Worm (Caenorhabditis elegans): ENCODE results near the gene F36H12.10.

F36H12.10 gene

DNA sequence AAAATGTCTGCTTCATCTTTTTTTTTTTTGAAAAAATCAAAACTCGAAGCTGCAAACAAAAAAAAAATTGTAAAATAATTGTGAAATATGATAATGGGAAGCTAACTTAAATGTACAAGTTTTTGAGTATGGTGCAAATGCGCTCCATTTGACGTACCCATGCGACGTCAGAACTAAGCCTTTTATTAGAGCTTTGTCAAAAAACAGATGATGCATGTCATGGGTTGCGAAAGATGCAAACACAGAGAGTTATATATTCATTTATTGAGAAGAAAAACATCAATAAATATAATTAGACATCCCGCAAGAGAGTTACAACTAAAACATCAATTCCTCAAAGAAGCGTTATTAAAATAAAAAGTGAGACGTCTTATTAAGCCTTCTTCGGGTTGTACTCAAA, 39.9 kb upstream of the F36H12.10 start:
- TF ChIP-seq lin-35 (GFP tag; optimal IDR thresholded peaks at IDR 0.05) = no peak

ce11 chrIV:5291207-5291606, 36.6 kb upstream of the F36H12.10 start:
- TF ChIP-seq aptf-2 (GFP tag; conservative IDR thresholded peaks at IDR 0.05) (no peak), atf-7 (tag; optimal IDR thresholded peaks at IDR 0.05) (no peak), ceh-58 (GFP tag; IDR thresholded peaks at IDR 0.05) (no peak), F49E8.2 (tag; optimal IDR thresholded peaks at IDR 0.05; ENCODE audit: insufficient read depth) (no peak), F23B12.7 (tag; optimal IDR thresholded peaks at IDR 0.05; ENCODE audit: insufficient read depth) (no peak), Y79H2A.3 (GFP tag; conservative IDR thresholded peaks at IDR 0.05) (no peak), hmg-1.2 (GFP tag; IDR thresholded peaks at IDR 0.05) (no peak), aptf-3 (GFP tag; IDR thresholded peaks at IDR 0.05) (no peak), dox-1 (GFP tag; IDR thresholded peaks at IDR 0.05) (no peak), hmg-20 (GFP tag; IDR thresholded peaks at IDR 0.05) (no peak), madf-6 (GFP tag; IDR thresholded peaks at IDR 0.05) (no peak), ztf-22 (GFP tag; optimal IDR thresholded peaks at IDR 0.05) (no peak), rpc-1 (optimal IDR thresholded peaks at IDR 0.05) (no peak), rpc-1 (tag; optimal IDR thresholded peaks at IDR 0.05) (no peak), K12H6.12 (tag; optimal IDR thresholded peaks at IDR 0.05) (no peak), akir-1 (GFP tag; optimal IDR thresholded peaks at IDR 0.05) (no peak), F33H1.4 (GFP tag; IDR thresholded peaks at IDR 0.05) (no peak), ets-4 (GFP tag; optimal IDR thresholded peaks at IDR 0.05) (no peak), cebp-2 (GFP tag; IDR thresholded peaks at IDR 0.05) (no peak)

DNA sequence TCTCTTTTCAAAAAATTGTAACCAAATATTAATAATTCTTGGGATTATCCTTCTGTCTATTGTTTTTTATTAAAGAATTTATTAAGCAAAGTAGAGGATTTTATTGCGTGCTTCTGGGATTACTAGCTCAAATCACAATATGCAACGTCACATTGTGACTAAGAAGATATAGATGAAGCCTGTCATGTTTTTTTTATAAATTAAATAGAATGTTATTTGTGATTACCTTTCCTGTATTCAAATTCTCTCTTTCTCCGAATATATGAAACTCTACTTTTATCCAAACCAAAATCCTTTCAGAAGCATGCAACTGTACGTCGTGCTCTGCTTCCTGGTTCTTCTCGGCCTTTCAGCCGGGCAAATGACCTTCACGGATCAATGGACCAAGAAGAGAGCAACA, 36.0 kb upstream of the F36H12.10 start, which contains the start of gene nlp-47:
Gene nlp-47, plus strand, starts transcription at position 301 of the 400 bp plus-strand sequence.
- no peak for TF ChIP-seq ztf-25 (GFP tag; IDR thresholded peaks at IDR 0.05)
- TF ChIP-seq rec-8 (tag; optimal IDR thresholded peaks at IDR 0.05) = no peak
- TF ChIP-seq ama-1 (optimal IDR thresholded peaks at IDR 0.05) = no peak
- TF ChIP-seq ama-1 (GFP tag; optimal IDR thresholded peaks at IDR 0.05) = no peak
- no peak for TF ChIP-seq ztf-18 (tag; optimal IDR thresholded peaks at IDR 0.05)
- no peak for TF ChIP-seq hsf-1 (GFP tag; IDR thresholded peaks at IDR 0.05)
- no peak for TF ChIP-seq B0019.2 (GFP tag; conservative IDR thresholded peaks at IDR 0.05)
- TF ChIP-seq mel-28 (tag; optimal IDR thresholded peaks at IDR 0.05; ENCODE audit: borderline replicate concordance) = no peak
- TF ChIP-seq ceh-100 (GFP tag; IDR thresholded peaks at IDR 0.05) = no peak
- no peak for TF ChIP-seq die-1 (tag; optimal IDR thresholded peaks at IDR 0.05)

- TF ChIP-seq F10E7.11 (tag; optimal IDR thresholded peaks at IDR 0.05) (no peak), ceh-91 (GFP tag; IDR thresholded peaks at IDR 0.05) (no peak), snpc-1.3 (tag; optimal IDR thresholded peaks at IDR 0.05; ENCODE audit: insufficient read depth) (no peak), F37B4.10 (GFP tag; IDR thresholded peaks at IDR 0.05) (no peak), T26A5.8 (tag; optimal IDR thresholded peaks at IDR 0.05) (no peak), ceh-79 (tag; optimal IDR thresholded peaks at IDR 0.05) (no peak), let-607 (tag; optimal IDR thresholded peaks at IDR 0.05) (no peak), unc-130 (GFP tag; optimal IDR thresholded peaks at IDR 0.05) (no peak), ztf-6 (GFP tag; IDR thresholded peaks at IDR 0.05) (no peak), Y53G8AR.9 (GFP tag; conservative IDR thresholded peaks at IDR 0.05) (no peak), F23B12.7 (tag; optimal IDR thresholded peaks at IDR 0.05; ENCODE audit: insufficient read depth) (no peak), attf-6 (GFP tag; IDR thresholded peaks at IDR 0.05) (no peak), lin-40 (tag; optimal IDR thresholded peaks at IDR 0.05) (no peak), nhr-179 (tag; optimal IDR thresholded peaks at IDR 0.05) (no peak), mxl-1 (tag; optimal IDR thresholded peaks at IDR 0.05) (no peak), sptf-2 (GFP tag; optimal IDR thresholded peaks at IDR 0.05) (no peak), rcor-1 (GFP tag; IDR thresholded peaks at IDR 0.05) (no peak), mel-28 (tag; optimal IDR thresholded peaks at IDR 0.05; ENCODE audit: borderline replicate concordance) (no peak), gei-17 (GFP tag; optimal IDR thresholded peaks at IDR 0.05) (no peak)
Measured at ce11 chrIV:5288932-5289331, 34.4 kb upstream of the F36H12.10 start.

All from whole organism, young adult.